Worm (Caenorhabditis elegans) whole organism, L4/young adult: ENCODE measurements around the gene dyf-2.

ENCODE experiments used
- W03F9.2 ChIP-seq: fragments of 150-350 bp; optimal IDR thresholded peaks from 2 replicates; lab custom pipeline; 2014; ENCODE audit warnings: missing biosample characterization, missing genetic modification characterization
- him-1 ChIP-seq: sonication (generic microtip); optimal IDR thresholded peaks from 2 replicates; lab custom pipeline; 2016; ENCODE audit warnings: missing genotype, missing genetic modification reagents, missing genetic modification characterization, missing compliant biosample characterization

DNA sequence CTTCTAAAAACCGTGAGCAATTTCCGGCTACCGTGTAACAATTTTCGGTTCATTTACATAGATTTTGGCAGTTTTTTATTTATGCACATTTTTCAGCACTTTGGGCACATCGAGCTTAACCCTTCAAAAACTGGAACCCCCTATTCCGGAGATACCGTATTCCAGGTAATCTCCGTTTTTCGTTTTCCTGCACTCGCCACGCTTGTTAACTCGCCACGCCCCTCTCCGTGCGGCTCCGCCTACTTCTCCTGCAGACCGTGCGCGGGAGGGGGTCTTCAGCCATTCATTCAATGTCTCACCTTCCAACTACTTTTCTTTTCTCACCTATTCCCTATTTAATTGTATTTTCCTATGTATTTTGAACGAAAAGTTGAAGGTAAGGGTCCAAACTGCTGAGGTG is 26.1 kb downstream of the dyf-2 start:
- TF ChIP-seq him-1 (no peak), W03F9.2 (tag; lab: Kevin White, UChicago) (no peak)
